Fruit fly (Drosophila melanogaster): Measurements from ENCODE around the gene eIF4E1.

eIF4E1 gene

DNA sequence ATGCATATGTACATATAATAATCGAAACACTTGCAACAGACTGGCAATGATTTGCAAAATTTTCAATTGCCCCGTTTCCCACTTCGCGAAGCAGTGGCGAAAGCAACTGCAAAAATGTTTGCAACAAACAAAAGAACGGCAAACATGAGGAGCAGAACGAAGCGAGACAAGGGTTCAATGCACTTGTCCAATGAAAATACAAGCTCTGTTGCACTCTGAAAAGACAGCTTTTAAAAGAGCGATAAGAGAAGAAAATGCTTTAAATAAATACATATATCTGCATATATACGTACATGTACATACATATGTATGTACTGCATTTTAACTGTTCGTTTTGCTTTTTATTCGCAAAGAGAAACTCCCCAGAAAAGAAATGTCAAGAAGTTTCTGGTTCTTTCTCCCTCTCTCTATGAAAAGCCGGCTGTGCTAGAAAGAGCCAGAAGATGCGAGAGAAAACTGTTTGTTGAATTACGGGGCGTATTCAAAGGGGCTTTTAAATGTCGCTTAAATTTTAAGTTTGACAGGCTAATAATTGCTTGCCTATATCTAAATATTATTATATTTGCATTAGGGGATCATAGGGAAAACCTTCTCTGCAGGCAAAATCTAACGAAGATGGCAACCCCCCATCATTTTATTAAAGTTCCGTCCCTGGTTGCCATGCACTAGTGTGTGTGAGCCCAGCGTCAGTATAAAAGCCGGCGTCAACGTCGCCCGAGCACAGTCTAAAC is 18.8 kb downstream of the eIF4E1 start, which contains the start of gene Hsp27 (continued):
- TF ChIP-seq her (GFP tag; optimal IDR thresholded peaks at IDR 0.05) (peak; percentile 80), zfh1 (GFP tag; IDR thresholded peaks at IDR 0.05) (peak; percentile 99), Hand (GFP tag; optimal IDR thresholded peaks at IDR 0.05) (peak; percentile 92), CG11085 (GFP tag; IDR thresholded peaks at IDR 0.05) (peak; percentile 97), h (optimal IDR thresholded peaks at IDR 0.05) (no peak), CG17328 (GFP tag; IDR thresholded peaks at IDR 0.05) (peak; percentile 98), CG9215 (GFP tag; IDR thresholded peaks at IDR 0.05) (peak; percentile 96), H2.0 (GFP tag; IDR thresholded peaks at IDR 0.05) (peak; percentile 98), Bdp1 (GFP tag; optimal IDR thresholded peaks at IDR 0.05) (peak; percentile 83), bab2 (GFP tag; optimal IDR thresholded peaks at IDR 0.05) (peak; percentile 93), CG5245 (GFP tag; optimal IDR thresholded peaks at IDR 0.05) (peak; percentile 99), pros (GFP tag; optimal IDR thresholded peaks at IDR 0.05) (no peak), grau (tag; optimal IDR thresholded peaks at IDR 0.05) (peak; percentile 97), Opbp (GFP tag; IDR thresholded peaks at IDR 0.05; ENCODE audit: partially characterized antibody) (0 out of 3 replicates have a peak, but pooled peaks have one; percentile 50), CG8944 (GFP tag; optimal IDR thresholded peaks at IDR 0.05) (peak; percentile 86), CG34376 (GFP tag; optimal IDR thresholded peaks at IDR 0.05) (peak; percentile 94), Spps (tag; optimal IDR thresholded peaks at IDR 0.05) (peak; percentile 96), dpn (GFP tag; optimal IDR thresholded peaks at IDR 0.05) (peak; percentile 96 to 98), az2 (GFP tag; optimal IDR thresholded peaks at IDR 0.05) (peak; percentile 99), Hmx (GFP tag; optimal IDR thresholded peaks at IDR 0.05) (peak; percentile 83), nerfin-2 (GFP tag; IDR thresholded peaks at IDR 0.05; ENCODE audit: partially characterized antibody) (peak; percentile 48; the same call in 1 of the 2 replicates), Sry-δ (GFP tag; optimal IDR thresholded peaks at IDR 0.05) (peak; percentile 61), CG17359 (tag; optimal IDR thresholded peaks at IDR 0.05) (peak; percentile 99), peb (GFP tag; IDR thresholded peaks at IDR 0.05) (peak; percentile 98), CG3281 (GFP tag; optimal IDR thresholded peaks at IDR 0.05) (peak; percentile 97), Dll (GFP tag; IDR thresholded peaks at IDR 0.05; ENCODE audit: partially characterized antibody) (0 out of 4 replicates have a peak, but pooled peaks have one; percentile 33), inv (GFP tag; IDR thresholded peaks at IDR 0.05; ENCODE audit: partially characterized antibody) (no peak), Fer1 (GFP tag; optimal IDR thresholded peaks at IDR 0.05) (peak; percentile 97), so (GFP tag; IDR thresholded peaks at IDR 0.05) (peak; percentile 96), pita (GFP tag; optimal IDR thresholded peaks at IDR 0.05) (no peak), fu2 (GFP tag; optimal IDR thresholded peaks at IDR 0.05) (peak; percentile 75), Mad (GFP tag; optimal IDR thresholded peaks at IDR 0.05) (peak; percentile 95), CG14860 (GFP tag; IDR thresholded peaks at IDR 0.05; ENCODE audit: partially characterized antibody) (no peak), stwl (tag; optimal IDR thresholded peaks at IDR 0.05) (peak; percentile 65), CG13287 (GFP tag; IDR thresholded peaks at IDR 0.05; ENCODE audit: partially characterized antibody) (no peak; the same call in 1 of the 2 replicates), CG33557 (GFP tag; optimal IDR thresholded peaks at IDR 0.05) (peak; percentile 74), pb (GFP tag; optimal IDR thresholded peaks at IDR 0.05) (peak; percentile 91), CG12659 (GFP tag; optimal IDR thresholded peaks at IDR 0.05) (peak; percentile 97), CG2712 (tag; optimal IDR thresholded peaks at IDR 0.05) (peak; percentile 99), CG14441 (GFP tag; IDR thresholded peaks at IDR 0.05) (peak; percentile 99), CG43689 (GFP tag; IDR thresholded peaks at IDR 0.05) (peak; percentile 95), emc (GFP tag; optimal IDR thresholded peaks at IDR 0.05) (peak; percentile 88), CTCF (GFP tag; optimal IDR thresholded peaks at IDR 0.05) (peak; percentile 71), CG10565 (GFP tag; optimal IDR thresholded peaks at IDR 0.05) (peak; percentile 92), Scr (GFP tag; IDR thresholded peaks at IDR 0.05; ENCODE audit: partially characterized antibody) (no peak), pfk (GFP tag; optimal IDR thresholded peaks at IDR 0.05) (peak; percentile 24), Fer3 (tag; optimal IDR thresholded peaks at IDR 0.05) (peak; percentile 97), gfzf (GFP tag; optimal IDR thresholded peaks at IDR 0.05) (no peak), CG8765 (GFP tag; IDR thresholded peaks at IDR 0.05) (peak; percentile 97), otp (GFP tag; IDR thresholded peaks at IDR 0.05) (peak; percentile 97)
